Fruit fly (Drosophila melanogaster): ENCODE data around the gene CG43391.

Gene CG43391

dm6 chr3L:11587720-11588580 lies 7.1 kb upstream of the CG43391 start, which contains the start of gene rt (continued):
- TF ChIP-seq CG17361 (GFP tag; IDR thresholded peaks at IDR 0.05) (peak; percentile 68), fd64A (GFP tag; optimal IDR thresholded peaks at IDR 0.05) (peak; percentile 24), CG10267 (tag; optimal IDR thresholded peaks at IDR 0.05) (peak; percentile 62), org-1 (GFP tag; optimal IDR thresholded peaks at IDR 0.05) (peak; percentile 46), ap (GFP tag; IDR thresholded peaks at IDR 0.05) (no peak), vvl (GFP tag; IDR thresholded peaks at IDR 0.05) (no peak), run (tag; optimal IDR thresholded peaks at IDR 0.05) (no peak), ssp (GFP tag; IDR thresholded peaks at IDR 0.05) (no peak), CG32532 (GFP tag; IDR thresholded peaks at IDR 0.05) (peak; percentile 32; the same call in 1 of the 2 replicates), CG33557 (GFP tag; optimal IDR thresholded peaks at IDR 0.05) (peak; percentile 80), bab2 (GFP tag; optimal IDR thresholded peaks at IDR 0.05) (peak; percentile 14), CG10462 (GFP tag; optimal IDR thresholded peaks at IDR 0.05) (no peak), CG33213 (GFP tag; optimal IDR thresholded peaks at IDR 0.05) (peak; percentile 4), jing (GFP tag; optimal IDR thresholded peaks at IDR 0.05) (peak; percentile 5), lilli (GFP tag; optimal IDR thresholded peaks at IDR 0.05) (peak; percentile 47), unc-4 (GFP tag; IDR thresholded peaks at IDR 0.05; ENCODE audit: partially characterized antibody) (no peak), CG18262 (tag; optimal IDR thresholded peaks at IDR 0.05) (peak; percentile 80), CG16863 (GFP tag; optimal IDR thresholded peaks at IDR 0.05) (peak; percentile 38), Fer1 (GFP tag; optimal IDR thresholded peaks at IDR 0.05) (peak; percentile 40), sd (tag; optimal IDR thresholded peaks at IDR 0.05) (peak; percentile 90), Deaf1 (tag; optimal IDR thresholded peaks at IDR 0.05) (peak; percentile 6), Dip3 (GFP tag; optimal IDR thresholded peaks at IDR 0.05) (no peak), crol (GFP tag; IDR thresholded peaks at IDR 0.05) (no peak), salm (tag; optimal IDR thresholded peaks at IDR 0.05) (peak; percentile 29), CG11093 (GFP tag; IDR thresholded peaks at IDR 0.05) (peak; percentile 71; the same call in 2 of the 3 replicates), CG6813 (GFP tag; optimal IDR thresholded peaks at IDR 0.05) (peak; percentile 29), ara (GFP tag; IDR thresholded peaks at IDR 0.05) (peak; percentile 68), ATbp (GFP tag; optimal IDR thresholded peaks at IDR 0.05) (peak; percentile 61), Sry-β (GFP tag; optimal IDR thresholded peaks at IDR 0.05) (peak; percentile 85), CG18764 (GFP tag; optimal IDR thresholded peaks at IDR 0.05) (peak; percentile 36), CG10274 (GFP tag; optimal IDR thresholded peaks at IDR 0.05) (peak; percentile 3), CG15011 (GFP tag; optimal IDR thresholded peaks at IDR 0.05) (peak; percentile 27), CG1024 (GFP tag; IDR thresholded peaks at IDR 0.05) (0 out of 2 replicates have a peak, but pooled peaks have one; percentile 36), wdn (GFP tag; IDR thresholded peaks at IDR 0.05) (no peak), CG13424 (tag; optimal IDR thresholded peaks at IDR 0.05) (peak; percentile 70), CG11723 (GFP tag; optimal IDR thresholded peaks at IDR 0.05) (peak; percentile 8), stc (GFP tag; IDR thresholded peaks at IDR 0.05) (0 out of 2 replicates have a peak, but pooled peaks have one; percentile 24), bcd (GFP tag; optimal IDR thresholded peaks at IDR 0.05) (peak; percentile 24), CG14667 (GFP tag; IDR thresholded peaks at IDR 0.05) (no peak), twi (tag; optimal IDR thresholded peaks at IDR 0.05) (peak; percentile 51), Ets65A (GFP tag) (peak; percentile 23), CG10565 (GFP tag; optimal IDR thresholded peaks at IDR 0.05) (no peak), hkb (optimal IDR thresholded peaks at IDR 0.05) (no peak), hkb (GFP tag; IDR thresholded peaks at IDR 0.05) (peak; percentile 70), nerfin-1 (tag; optimal IDR thresholded peaks at IDR 0.05) (peak; percentile 70), CHES-1-like (GFP tag; optimal IDR thresholded peaks at IDR 0.05) (no peak), br (optimal IDR thresholded peaks at IDR 0.05) (no peak), CG1602 (GFP tag; optimal IDR thresholded peaks at IDR 0.05) (peak; percentile 38), CG10979 (tag; optimal IDR thresholded peaks at IDR 0.05) (peak; percentile 81), CG2712 (tag; optimal IDR thresholded peaks at IDR 0.05) (peak; percentile 84)
